Fruit fly (Drosophila melanogaster) whole organism, embryonic: Measurements from ENCODE around the gene HHEX.
A peak's percentile ranks its signal among the peaks of the same experiment; 100 is the strongest.

Experiments
- Abd-B ChIP-seq: fragments of 200-800 bp; sonication (Bioruptor generic); optimal IDR thresholded peaks from 2 replicates; lab custom pipeline; 2018; ENCODE audit warnings: missing biosample characterization, mild to moderate bottlenecking, missing genetic modification characterization, moderate library complexity
- Bteb2 ChIP-seq: fragments of 200-800 bp; sonication (Bioruptor generic); optimal IDR thresholded peaks from 2 replicates; lab custom pipeline; 2016; ENCODE audit warnings: missing biosample characterization, missing genetic modification characterization
- CG11723 ChIP-seq: fragments of 200-800 bp; sonication (Bioruptor generic); optimal IDR thresholded peaks from 2 replicates; lab custom pipeline; 2017; ENCODE audit warnings: missing biosample characterization, mild to moderate bottlenecking, missing genetic modification characterization
- CG12219 ChIP-seq: fragments of 200-800 bp; sonication (Bioruptor generic); optimal IDR thresholded peaks from 3 replicates; lab custom pipeline; 2018; ENCODE audit warnings: missing biosample characterization, mild to moderate bottlenecking, missing genetic modification characterization
- CG14710 ChIP-seq: fragments of 200-800 bp; sonication (Bioruptor generic); optimal IDR thresholded peaks from 3 replicates; lab custom pipeline; 2019; ENCODE audit warnings: missing biosample characterization, mild to moderate bottlenecking, missing genetic modification characterization, moderate library complexity
- CG1529 ChIP-seq: fragments of 200-800 bp; sonication (Bioruptor generic); optimal IDR thresholded peaks from 3 replicates; lab custom pipeline; 2018; ENCODE audit warnings: missing biosample characterization, missing genetic modification characterization
- CG1602 ChIP-seq: fragments of 200-800 bp; sonication (Bioruptor generic); optimal IDR thresholded peaks from 3 replicates; lab custom pipeline; 2016; ENCODE audit warnings: missing biosample characterization, missing genetic modification characterization
- CG2129 ChIP-seq: fragments of 200-800 bp; sonication (Bioruptor generic); IDR thresholded peaks from 2 replicates; pipeline ENCODE4 v1.3.6; 2022; ENCODE audit warnings: missing biosample characterization, missing genetic modification characterization; ENCODE audit not compliant: partially characterized antibody
- CG2889 ChIP-seq: fragments of 200-800 bp; sonication (Bioruptor generic); IDR thresholded peaks from 3 replicates; pipeline ENCODE4 v1.3.6; 2022; ENCODE audit warnings: missing biosample characterization, missing genetic modification characterization
- CG32532 ChIP-seq: fragments of 200-800 bp; sonication (Bioruptor generic); IDR thresholded peaks from 2 replicates; pipeline ENCODE4 v1.3.6; 2022; ENCODE audit warnings: missing biosample characterization, missing genetic modification characterization
- CG34224 ChIP-seq: fragments of 200-800 bp; sonication (Bioruptor generic); IDR thresholded peaks from 3 replicates; pipeline ENCODE4 v1.3.6; 2022; ENCODE audit warnings: missing biosample characterization, missing genetic modification characterization; ENCODE audit not compliant: partially characterized antibody
- CG34376 ChIP-seq: fragments of 200-800 bp; sonication (Bioruptor generic); optimal IDR thresholded peaks from 2 replicates; lab custom pipeline; 2018; ENCODE audit warnings: missing biosample characterization, mild to moderate bottlenecking, missing genetic modification characterization
- CG6765 ChIP-seq: fragments of 200-800 bp; sonication (Bioruptor generic); optimal IDR thresholded peaks from 3 replicates; lab custom pipeline; 2017; ENCODE audit warnings: missing biosample characterization, mild to moderate bottlenecking, missing genetic modification characterization
- CG7357 ChIP-seq: fragments of 200-800 bp; sonication (Bioruptor generic); IDR thresholded peaks from 3 replicates; pipeline ENCODE4 v1.3.6; 2022; ENCODE audit warnings: missing biosample characterization, missing genetic modification characterization
- CG8089 ChIP-seq: fragments of 200-800 bp; sonication (Bioruptor generic); optimal IDR thresholded peaks from 3 replicates; lab custom pipeline; 2016; ENCODE audit warnings: missing biosample characterization, missing genetic modification characterization
- CG9215 ChIP-seq: fragments of 200-800 bp; sonication (Bioruptor generic); IDR thresholded peaks from 2 replicates; pipeline ENCODE4 v1.3.6; 2022; ENCODE audit warnings: missing biosample characterization, missing genetic modification characterization
- Dll ChIP-seq: fragments of 200-800 bp; sonication (Bioruptor generic); IDR thresholded peaks from 4 replicates; pipeline ENCODE4 v1.3.6; 2022; ENCODE audit warnings: missing biosample characterization, missing genetic modification characterization; ENCODE audit not compliant: partially characterized antibody
- Doc3 ChIP-seq: fragments of 200-800 bp; sonication (Bioruptor generic); IDR thresholded peaks from 3 replicates; pipeline ENCODE4 v1.3.6; 2022; ENCODE audit warnings: missing biosample characterization, missing genetic modification characterization; ENCODE audit not compliant: partially characterized antibody
- Eip74EF ChIP-seq, 2 experiments: fragments of 200-800 bp in 1 of 2; fragments of >200 bp in 1 of 2; sonication (Bioruptor generic) in 1 of 2; optimal IDR thresholded peaks; 2 replicates each; lab custom pipeline; 2017 to 2019; ENCODE audit warnings: missing biosample characterization in 2 of 2, missing genetic modification characterization in 2 of 2, mild to moderate bottlenecking in 1 of 2, moderate library complexity in 1 of 2
- H2.0 ChIP-seq: fragments of 200-800 bp; sonication (Bioruptor generic); IDR thresholded peaks from 2 replicates; pipeline ENCODE4 v1.3.6; 2022; ENCODE audit warnings: missing biosample characterization, missing genetic modification characterization
- HLH54F ChIP-seq: fragments of 200-800 bp; sonication (Bioruptor generic); optimal IDR thresholded peaks from 3 replicates; lab custom pipeline; 2016; ENCODE audit warnings: missing biosample characterization, missing genetic modification characterization
- Kr ChIP-seq: fragments of 200-800 bp; sonication (Bioruptor generic); optimal IDR thresholded peaks from 2 replicates; lab custom pipeline; 2017; ENCODE audit warnings: missing biosample characterization, mild to moderate bottlenecking, missing genetic modification characterization
- NK7.1 ChIP-seq: fragments of 200-800 bp; sonication (Bioruptor generic); optimal IDR thresholded peaks from 3 replicates; lab custom pipeline; 2016; ENCODE audit warnings: missing biosample characterization, missing genetic modification characterization
- Nf-YA ChIP-seq: fragments of 200-800 bp; sonication (Bioruptor generic); IDR thresholded peaks from 2 replicates; pipeline ENCODE4 v1.3.6; 2022; ENCODE audit warnings: missing biosample characterization, missing genetic modification characterization
- NfI ChIP-seq: fragments of 200-800 bp; sonication (Bioruptor generic); optimal IDR thresholded peaks from 3 replicates; lab custom pipeline; 2018; ENCODE audit warnings: missing biosample characterization, mild to moderate bottlenecking, missing genetic modification characterization, moderate library complexity
- Scr ChIP-seq: fragments of 200-800 bp; sonication (Bioruptor generic); IDR thresholded peaks from 2 replicates; pipeline ENCODE4 v1.3.6; 2022; ENCODE audit warnings: missing biosample characterization, missing genetic modification characterization; ENCODE audit not compliant: partially characterized antibody
- Trl ChIP-seq, 3 experiments: fragments of >200 bp in 2 of 3; fragments of 200-800 bp in 1 of 3; sonication (Bioruptor generic) in 1 of 3; optimal IDR thresholded peaks; 2 replicates in 1 of 3; 3 replicates in 2 of 3; lab custom pipeline; 2016 to 2017; ENCODE audit warnings: missing biosample characterization in 1 of 3, missing genetic modification characterization in 1 of 3
- Xrp1 ChIP-seq: fragments of 200-800 bp; sonication (Bioruptor generic); IDR thresholded peaks from 2 replicates; pipeline ENCODE4 v1.3.6; 2022; ENCODE audit warnings: missing biosample characterization, missing genetic modification characterization
- br ChIP-seq: fragments of >200 bp; optimal IDR thresholded peaks from 2 replicates; lab custom pipeline; 2017
- btn ChIP-seq: fragments of 200-800 bp; sonication (Bioruptor generic); optimal IDR thresholded peaks from 2 replicates; lab custom pipeline; 2016; ENCODE audit warnings: missing biosample characterization, missing genetic modification characterization
- cg ChIP-seq: fragments of 200-800 bp; sonication (Bioruptor generic); optimal IDR thresholded peaks from 3 replicates; lab custom pipeline; 2019; ENCODE audit warnings: missing biosample characterization, mild to moderate bottlenecking, missing genetic modification characterization, moderate library complexity
- danr ChIP-seq: fragments of 200-800 bp; sonication (Bioruptor generic); IDR thresholded peaks from 2 replicates; pipeline ENCODE4 v1.3.6; 2022; ENCODE audit warnings: missing biosample characterization, missing genetic modification characterization
- disco-r ChIP-seq: fragments of 200-800 bp; sonication (Bioruptor generic); optimal IDR thresholded peaks from 2 replicates; lab custom pipeline; 2016; ENCODE audit warnings: missing biosample characterization, missing genetic modification characterization
- dpn ChIP-seq, 2 experiments: fragments of 200-800 bp; sonication (Bioruptor generic); optimal IDR thresholded peaks; 3 replicates each; lab custom pipeline; 2016; ENCODE audit warnings: missing biosample characterization in 2 of 2, missing genetic modification characterization in 2 of 2
- fd102C ChIP-seq: fragments of 200-800 bp; sonication (Bioruptor generic); optimal IDR thresholded peaks from 2 replicates; lab custom pipeline; 2018; ENCODE audit warnings: missing biosample characterization, mild to moderate bottlenecking, missing genetic modification characterization, moderate library complexity
- ham ChIP-seq: fragments of 200-800 bp; sonication (Bioruptor generic); IDR thresholded peaks from 2 replicates; pipeline ENCODE4 v1.3.6; 2022; ENCODE audit warnings: missing biosample characterization, missing genetic modification characterization
- jigr1 ChIP-seq: fragments of 200-800 bp; sonication (Bioruptor generic); IDR thresholded peaks from 3 replicates; pipeline ENCODE4 v1.3.6; 2022; ENCODE audit warnings: missing biosample characterization, missing genetic modification characterization
- lbe ChIP-seq: fragments of 200-800 bp; sonication (Bioruptor generic); optimal IDR thresholded peaks from 2 replicates; lab custom pipeline; 2016; ENCODE audit warnings: missing biosample characterization, mild to moderate bottlenecking, missing genetic modification characterization
- lov ChIP-seq, 2 experiments: fragments of 200-800 bp in 1 of 2; fragments of >200 bp in 1 of 2; sonication (Bioruptor generic) in 1 of 2; IDR thresholded peaks in 1 of 2; optimal IDR thresholded peaks in 1 of 2; 2 replicates in 1 of 2; 3 replicates in 1 of 2; pipeline versions ENCODE4 v1.3.6 to Lab custom; 2017 to 2022; ENCODE audit warnings: missing biosample characterization in 1 of 2, missing genetic modification characterization in 1 of 2
- nom ChIP-seq: fragments of 200-800 bp; sonication (Bioruptor generic); optimal IDR thresholded peaks from 2 replicates; lab custom pipeline; 2017; ENCODE audit warnings: missing biosample characterization, missing genetic modification characterization, mild to moderate bottlenecking, moderate library complexity, missing genetic modification reagents
- onecut ChIP-seq: fragments of 200-800 bp; sonication (Bioruptor generic); IDR thresholded peaks from 2 replicates; pipeline ENCODE4 v1.3.6; 2022; ENCODE audit warnings: missing biosample characterization, missing genetic modification characterization
- pb ChIP-seq: fragments of 200-800 bp; sonication (Bioruptor generic); optimal IDR thresholded peaks from 3 replicates; lab custom pipeline; 2016; ENCODE audit warnings: missing biosample characterization, missing genetic modification characterization
- peb ChIP-seq: fragments of 200-800 bp; sonication (Bioruptor generic); IDR thresholded peaks from 2 replicates; pipeline ENCODE4 v1.3.6; 2022; ENCODE audit warnings: missing biosample characterization, missing genetic modification characterization
- phol ChIP-seq: fragments of 200-800 bp; sonication (Bioruptor generic); optimal IDR thresholded peaks from 3 replicates; lab custom pipeline; 2018; ENCODE audit warnings: missing biosample characterization, mild to moderate bottlenecking, missing genetic modification characterization, moderate library complexity
- pum ChIP-seq: fragments of 200-800 bp; sonication (Bioruptor generic); optimal IDR thresholded peaks from 2 replicates; lab custom pipeline; 2016; ENCODE audit warnings: missing biosample characterization, missing genetic modification characterization
- rib ChIP-seq: fragments of 200-800 bp; sonication (Bioruptor generic); IDR thresholded peaks from 2 replicates; pipeline ENCODE4 v1.3.6; 2022; ENCODE audit warnings: missing biosample characterization, missing genetic modification characterization
- sim ChIP-seq: fragments of 200-800 bp; sonication (Bioruptor generic); IDR thresholded peaks from 2 replicates; pipeline ENCODE4 v1.3.6; 2022; ENCODE audit warnings: missing biosample characterization, missing genetic modification characterization
- tll ChIP-seq, 2 experiments: fragments of 200-800 bp in 1 of 2; fragments of >200 bp in 1 of 2; sonication (Bioruptor generic) in 1 of 2; optimal IDR thresholded peaks; 2 replicates each; lab custom pipeline; 2017 to 2019; ENCODE audit warnings: missing biosample characterization in 2 of 2, missing genetic modification characterization in 2 of 2, mild to moderate bottlenecking in 1 of 2, moderate library complexity in 1 of 2
- z ChIP-seq: fragments of 200-800 bp; sonication (Bioruptor generic); IDR thresholded peaks from 3 replicates; pipeline ENCODE4 v1.3.6; 2022; ENCODE audit warnings: missing biosample characterization, missing genetic modification characterization

Gene HHEX

dm6 chr3R:21127352-21127985 is 46.7 kb upstream of the HHEX start, which contains the start of the genes slmb and CG5793 (continued):
- peak; percentile 45; the same call in 1 of the 3 replicates for TF ChIP-seq CG34224 (GFP tag; lab: Robert Waterston, UW)
- peak; percentile 20 for TF ChIP-seq CG8089
- TF ChIP-seq H2.0 (GFP tag; lab: Robert Waterston, UW), result no peak
- peak; percentile 39 for TF ChIP-seq NfI (GFP tag; lab: Kevin White, UChicago)
- TF ChIP-seq pum (GFP tag; lab: Kevin White, UChicago), result peak; percentile 14
- TF ChIP-seq HLH54F (GFP tag; lab: Kevin White, UChicago), result peak; percentile 61
- TF ChIP-seq CG1529 (GFP tag; lab: Kevin White, UChicago), result no peak
- TF ChIP-seq lov (optimal IDR thresholded peaks at IDR 0.05; lab: Kevin White, UChicago), result no peak
- no peak for TF ChIP-seq lov (GFP tag; IDR thresholded peaks at IDR 0.05; lab: Robert Waterston, UW)
- 0 out of 2 replicates have a peak, but pooled peaks have one; percentile 47 for TF ChIP-seq CG32532 (GFP tag; lab: Robert Waterston, UW)
- no peak for TF ChIP-seq NK7.1
- no peak for TF ChIP-seq Bteb2 (GFP tag; lab: Kevin White, UChicago)
- no peak; the same call in 1 of the 2 replicates for TF ChIP-seq rib (GFP tag; lab: Robert Waterston, UW)
- no peak for TF ChIP-seq onecut (GFP tag; lab: Robert Waterston, UW)
- TF ChIP-seq Scr (GFP tag; lab: Robert Waterston, UW), result peak; percentile 70
- no peak for TF ChIP-seq Kr (GFP tag; lab: Kevin White, UChicago)
- no peak for TF ChIP-seq tll (GFP tag; optimal IDR thresholded peaks at IDR 0.05; lab: Kevin White, UChicago)
- TF ChIP-seq z (GFP tag; lab: Robert Waterston, UW), result no peak
- peak; percentile 17 for TF ChIP-seq CG11723 (GFP tag; lab: Kevin White, UChicago)
- no peak for TF ChIP-seq cg
- TF ChIP-seq CG6765 (GFP tag; lab: Kevin White, UChicago), result no peak
- TF ChIP-seq sim (GFP tag; lab: Robert Waterston, UW), result no peak
- TF ChIP-seq lbe (GFP tag; lab: Kevin White, UChicago), result no peak
- no peak for TF ChIP-seq danr (GFP tag; lab: Robert Waterston, UW)
- no peak for TF ChIP-seq nom (GFP tag; lab: Kevin White, UChicago)
- peak; percentile 59 to 67 for TF ChIP-seq dpn (GFP tag; optimal IDR thresholded peaks at IDR 0.05; lab: Kevin White, UChicago)
- no peak for TF ChIP-seq Eip74EF (GFP tag; optimal IDR thresholded peaks at IDR 0.05; lab: Kevin White, UChicago)
- no peak for TF ChIP-seq CG12219 (GFP tag; lab: Kevin White, UChicago)
- no peak for TF ChIP-seq jigr1
- peak; percentile 61 for TF ChIP-seq phol
- peak; percentile 12 for TF ChIP-seq CG1602 (GFP tag; lab: Kevin White, UChicago)
- peak; percentile 12 for TF ChIP-seq Abd-B (GFP tag; lab: Kevin White, UChicago)
- TF ChIP-seq Dll (GFP tag; lab: Robert Waterston, UW), result peak; percentile 69
- no peak for TF ChIP-seq br (lab: Kevin White, UChicago)
- peak; percentile 46 for TF ChIP-seq fd102C (GFP tag; lab: Kevin White, UChicago)
- no peak for TF ChIP-seq peb (GFP tag; lab: Robert Waterston, UW)
- no peak; the same call in 1 of the 2 replicates for TF ChIP-seq CG9215 (GFP tag; lab: Robert Waterston, UW)
- no peak for TF ChIP-seq pb (GFP tag; lab: Kevin White, UChicago)
- no peak for TF ChIP-seq Nf-YA (GFP tag; lab: Robert Waterston, UW)
- TF ChIP-seq CG2129 (GFP tag; lab: Robert Waterston, UW), result 0 out of 2 replicates have a peak, but pooled peaks have one; percentile 13
- TF ChIP-seq Xrp1 (GFP tag; lab: Robert Waterston, UW), result peak; percentile 46; the same call in 1 of the 2 replicates
- no peak for TF ChIP-seq CG2889 (GFP tag; lab: Robert Waterston, UW)
- peak; percentile 91 for TF ChIP-seq CG34376
- TF ChIP-seq Doc3, result peak; percentile 58
- no peak for TF ChIP-seq ham
- no peak for TF ChIP-seq btn (GFP tag; lab: Kevin White, UChicago)
- peak in 1 of 2 experiments; percentile 55 for TF ChIP-seq Trl (optimal IDR thresholded peaks at IDR 0.05; lab: Kevin White, UChicago)
- peak; percentile 21 for TF ChIP-seq Trl (GFP tag; optimal IDR thresholded peaks at IDR 0.05; lab: Kevin White, UChicago)
- TF ChIP-seq disco-r (GFP tag; lab: Kevin White, UChicago), result no peak
- TF ChIP-seq CG14710 (tag; lab: Kevin White, UChicago), result peak; percentile 66
- no peak for TF ChIP-seq CG7357 (GFP tag; lab: Robert Waterston, UW)
